Fruit fly (Drosophila melanogaster): ENCODE data around the gene Axs.

The Axs gene

DNA sequence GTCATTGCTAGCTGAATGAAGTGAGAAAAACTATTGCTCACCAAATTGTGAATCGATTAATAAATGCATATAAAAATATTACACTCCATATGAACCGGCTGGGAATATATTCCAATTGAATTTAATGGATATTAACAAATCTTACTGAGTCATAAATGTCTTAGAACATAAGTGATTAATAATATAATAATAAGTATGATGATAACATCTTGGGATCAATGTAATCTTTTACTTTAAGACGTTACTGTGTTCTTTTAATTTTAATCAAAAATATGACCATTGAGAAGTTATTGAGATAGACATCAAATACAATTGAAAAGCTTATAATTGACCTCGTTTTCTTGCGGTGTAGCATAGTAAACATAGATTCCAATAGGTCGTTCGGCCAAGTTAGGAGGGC lies 8.6 kb upstream of the Axs start (continued):
- TF ChIP-seq ken (GFP tag; IDR thresholded peaks at IDR 0.05) (no peak), CG6175 (GFP tag; IDR thresholded peaks at IDR 0.05) (no peak), Lhr (GFP tag; optimal IDR thresholded peaks at IDR 0.05) (no peak), CTCF (GFP tag; optimal IDR thresholded peaks at IDR 0.05) (no peak), Xbp1 (GFP tag; optimal IDR thresholded peaks at IDR 0.05) (no peak), Dfd (GFP tag; optimal IDR thresholded peaks at IDR 0.05) (no peak), en (GFP tag; optimal IDR thresholded peaks at IDR 0.05) (no peak), CG8765 (GFP tag; IDR thresholded peaks at IDR 0.05) (no peak), chif (GFP tag; optimal IDR thresholded peaks at IDR 0.05) (no peak), vfl (GFP tag; optimal IDR thresholded peaks at IDR 0.05) (no peak), exex (tag; optimal IDR thresholded peaks at IDR 0.05) (no peak), Ravus (GFP tag; IDR thresholded peaks at IDR 0.05) (no peak), CG4854 (GFP tag; optimal IDR thresholded peaks at IDR 0.05) (no peak), grau (tag; optimal IDR thresholded peaks at IDR 0.05) (peak; percentile 55), ato (GFP tag; IDR thresholded peaks at IDR 0.05; ENCODE audit: partially characterized antibody) (no peak), pzg (GFP tag; optimal IDR thresholded peaks at IDR 0.05) (no peak), CG10431 (GFP tag; optimal IDR thresholded peaks at IDR 0.05) (no peak), CG14014 (GFP tag; IDR thresholded peaks at IDR 0.05) (no peak), toy (GFP tag; IDR thresholded peaks at IDR 0.05) (no peak), CG15696 (tag; optimal IDR thresholded peaks at IDR 0.05) (no peak), sug (tag; optimal IDR thresholded peaks at IDR 0.05) (peak; percentile 23), slou (GFP tag; optimal IDR thresholded peaks at IDR 0.05) (no peak), CG31365 (tag; optimal IDR thresholded peaks at IDR 0.05) (no peak), Sox100B (GFP tag; optimal IDR thresholded peaks at IDR 0.05) (no peak), da (GFP tag; optimal IDR thresholded peaks at IDR 0.05) (no peak), inv (GFP tag; IDR thresholded peaks at IDR 0.05; ENCODE audit: partially characterized antibody) (no peak), CG34224 (GFP tag; IDR thresholded peaks at IDR 0.05; ENCODE audit: partially characterized antibody) (no peak), cwo (GFP tag; optimal IDR thresholded peaks at IDR 0.05) (peak; percentile 3), hb (GFP tag; IDR thresholded peaks at IDR 0.05; ENCODE audit: partially characterized antibody) (no peak), Hr39 (optimal IDR thresholded peaks at IDR 0.05) (no peak), mam (GFP tag; optimal IDR thresholded peaks at IDR 0.05) (no peak), CG30403 (GFP tag; optimal IDR thresholded peaks at IDR 0.05) (peak; percentile 16), B-H1 (GFP tag; IDR thresholded peaks at IDR 0.05) (no peak), CG11093 (GFP tag; IDR thresholded peaks at IDR 0.05) (no peak), CG7987 (GFP tag; optimal IDR thresholded peaks at IDR 0.05) (no peak), CG18476 (GFP tag; optimal IDR thresholded peaks at IDR 0.05) (no peak), crc (GFP tag; optimal IDR thresholded peaks at IDR 0.05) (no peak), CG7556 (GFP tag; optimal IDR thresholded peaks at IDR 0.05) (peak; percentile 58), D (optimal IDR thresholded peaks at IDR 0.05) (no peak), D (GFP tag; optimal IDR thresholded peaks at IDR 0.05) (no peak), CG2120 (GFP tag; optimal IDR thresholded peaks at IDR 0.05) (peak; percentile 37), Hey (tag; optimal IDR thresholded peaks at IDR 0.05) (no peak), bowl (GFP tag; IDR thresholded peaks at IDR 0.05) (no peak), CG8089 (GFP tag; optimal IDR thresholded peaks at IDR 0.05) (no peak), Poxn (GFP tag; IDR thresholded peaks at IDR 0.05) (no peak), Camta (GFP tag; optimal IDR thresholded peaks at IDR 0.05) (no peak), CG33557 (GFP tag; optimal IDR thresholded peaks at IDR 0.05) (no peak), Ada2b (GFP tag; IDR thresholded peaks at IDR 0.05) (no peak), Blimp-1 (GFP tag; optimal IDR thresholded peaks at IDR 0.05) (no peak), dimm (GFP tag; IDR thresholded peaks at IDR 0.05) (no peak), gt (GFP tag; IDR thresholded peaks at IDR 0.05) (no peak), CG8388 (GFP tag; optimal IDR thresholded peaks at IDR 0.05) (peak; percentile 13), E2f2 (GFP tag; IDR thresholded peaks at IDR 0.05) (no peak), knrl (GFP tag; IDR thresholded peaks at IDR 0.05; ENCODE audit: partially characterized antibody) (no peak)

Data from whole organism, embryonic.